Worm (Caenorhabditis elegans) whole organism, early embryonic: ENCODE results near the gene T28D6.4.

Source experiments
- aly-1 ChIP-seq: sonication (generic microtip); optimal IDR thresholded peaks from 2 replicates; lab custom pipeline; 2016; ENCODE audit warnings: missing genetic modification characterization, missing compliant biosample characterization
- ama-1 ChIP-seq: fragments of 150-350 bp; optimal IDR thresholded peaks from 2 replicates; lab custom pipeline; 2014
- ets-7 ChIP-seq: sonication (generic microtip); optimal IDR thresholded peaks from 2 replicates; lab custom pipeline; 2016; ENCODE audit warnings: missing genotype, missing genetic modification characterization, missing compliant biosample characterization
- tra-4 ChIP-seq: sonication (generic microtip); optimal IDR thresholded peaks from 2 replicates; lab custom pipeline; 2017; ENCODE audit warnings: missing genetic modification characterization, missing compliant biosample characterization

DNA sequence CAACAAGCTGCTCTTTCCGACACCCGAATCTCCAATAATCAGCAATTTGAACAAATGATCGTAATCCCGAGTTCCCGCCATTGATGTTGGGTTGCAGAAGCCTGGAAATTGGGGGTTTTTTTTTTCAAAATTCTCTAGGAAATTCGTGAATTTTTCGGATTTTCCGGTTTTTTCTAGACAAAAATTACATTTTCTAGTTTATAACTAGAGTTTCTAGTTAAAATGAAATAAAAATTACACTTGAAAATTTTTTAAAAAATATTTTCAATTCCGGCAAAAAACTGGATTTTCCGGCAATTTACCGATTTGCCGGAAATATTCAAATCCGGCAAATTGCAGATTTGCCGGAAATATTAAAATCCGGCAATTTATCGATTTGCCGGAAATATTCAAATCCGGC is 48.8 kb upstream of the T28D6.4 start, which contains the start of gene rab-35:
- TF ChIP-seq tra-4 (tag; lab: Kevin White, UChicago): no peak
- TF ChIP-seq ama-1 (lab: Kevin White, UChicago): no peak
- TF ChIP-seq ets-7 (tag; lab: Kevin White, UChicago): no peak
- no peak for TF ChIP-seq aly-1
